Fruit fly (Drosophila melanogaster) whole organism: ENCODE results near the gene moody.

Experiments
- CG8478 ChIP-seq: fragments of >200 bp; optimal IDR thresholded peaks from 2 replicates; lab custom pipeline; 2018; ENCODE audit warnings: inconsistent platforms
- Dll ChIP-seq: fragments of >200 bp; optimal IDR thresholded peaks from 2 replicates; lab custom pipeline; 2017
- EcR ChIP-seq, 2 experiments: fragments of >200 bp; optimal IDR thresholded peaks; 2 replicates each; lab custom pipeline; 2017; ENCODE audit warnings: missing biosample characterization in 2 of 2, missing genetic modification characterization in 2 of 2, missing genetic modification reagents in 2 of 2
- pan ChIP-seq: fragments of >200 bp; optimal IDR thresholded peaks from 2 replicates; lab custom pipeline; 2017
- psq ChIP-seq: fragments of >200 bp; optimal IDR thresholded peaks from 2 replicates; lab custom pipeline; 2017
- usp ChIP-seq: fragments of >200 bp; optimal IDR thresholded peaks from 2 replicates; lab custom pipeline; 2017; ENCODE audit warnings: missing biosample characterization, missing genetic modification characterization, mixed read lengths

The moody gene

dm6 chrX:2076412-2077357 lies 26.8 kb upstream of the moody start, which contains the start of gene CG4025:
CG4025 (plus strand) TSS chrX:2076966.
- TF ChIP-seq CG8478 (lab: Kevin White, UChicago) (no peak), Dll (lab: Kevin White, UChicago) (no peak), usp (GFP tag; lab: Kevin White, UChicago) (no peak), psq (lab: Kevin White, UChicago) (no peak), EcR (GFP tag; optimal IDR thresholded peaks at IDR 0.05; lab: Kevin White, UChicago) (no peak), pan (lab: Kevin White, UChicago) (no peak)

- TF ChIP-seq Dll (lab: Kevin White, UChicago) (no peak), EcR (GFP tag; optimal IDR thresholded peaks at IDR 0.05; lab: Kevin White, UChicago) (no peak), CG8478 (lab: Kevin White, UChicago) (no peak), usp (GFP tag; lab: Kevin White, UChicago) (no peak), pan (lab: Kevin White, UChicago) (no peak), psq (lab: Kevin White, UChicago) (no peak)
These were observed 26.0 kb upstream of the moody start, which contains the start of gene CG4045 for dm6 chrX:2075846-2076377. CG4045 (minus strand) TSS chrX:2075900.

- TF ChIP-seq Dll (lab: Kevin White, UChicago) (no peak), usp (GFP tag; lab: Kevin White, UChicago) (no peak), psq (lab: Kevin White, UChicago) (no peak), pan (lab: Kevin White, UChicago) (no peak), EcR (GFP tag; optimal IDR thresholded peaks at IDR 0.05; lab: Kevin White, UChicago) (no peak), CG8478 (lab: Kevin White, UChicago) (no peak)
These were observed 23.4 kb upstream of the moody start, which contains the start of gene CG4199 for dm6 chrX:2073325-2073724. CG4199 (minus strand) TSS chrX:2073483.

- TF ChIP-seq Dll (lab: Kevin White, UChicago) (peak; percentile 66), usp (GFP tag; lab: Kevin White, UChicago) (no peak), pan (lab: Kevin White, UChicago) (no peak)
These were observed 22.2 kb upstream of the moody start, which contains the start of gene Rtca for dm6 chrX:2071878-2072817. Rtca (plus strand) TSS chrX:2072413.

dm6 chrX:2070708-2071063 lies 20.8 kb upstream of the moody start:
- no peak for TF ChIP-seq Dll (lab: Kevin White, UChicago)
- no peak for TF ChIP-seq usp (GFP tag; lab: Kevin White, UChicago)
- TF ChIP-seq EcR (GFP tag; optimal IDR thresholded peaks at IDR 0.05; lab: Kevin White, UChicago) = no peak
- no peak for TF ChIP-seq pan (lab: Kevin White, UChicago)
- TF ChIP-seq CG8478 (lab: Kevin White, UChicago) = no peak
- TF ChIP-seq psq (lab: Kevin White, UChicago) = no peak

dm6 chrX:2069787-2070707 lies 20.1 kb upstream of the moody start:
- TF ChIP-seq EcR (GFP tag; optimal IDR thresholded peaks at IDR 0.05; lab: Kevin White, UChicago) = no peak
- no peak for TF ChIP-seq CG8478 (lab: Kevin White, UChicago)
- TF ChIP-seq Dll (lab: Kevin White, UChicago) = no peak
- TF ChIP-seq pan (lab: Kevin White, UChicago) = no peak
- no peak for TF ChIP-seq usp (GFP tag; lab: Kevin White, UChicago)
- no peak for TF ChIP-seq psq (lab: Kevin White, UChicago)

- TF ChIP-seq psq (lab: Kevin White, UChicago) (no peak), Dll (lab: Kevin White, UChicago) (no peak), usp (GFP tag; lab: Kevin White, UChicago) (no peak), CG8478 (lab: Kevin White, UChicago) (no peak), pan (lab: Kevin White, UChicago) (no peak), EcR (GFP tag; optimal IDR thresholded peaks at IDR 0.05; lab: Kevin White, UChicago) (no peak)
These were observed 18.4 kb upstream of the moody start, which contains the start of gene CG4194 for dm6 chrX:2068292-2068691. CG4194 (plus strand) TSS chrX:2068592.

dm6 chrX:2066259-2066658 lies 16.3 kb upstream of the moody start, which contains the start of gene CG14054:
CG14054 (minus strand) TSS chrX:2066359.
- TF ChIP-seq Dll (lab: Kevin White, UChicago) (no peak), pan (lab: Kevin White, UChicago) (no peak), usp (GFP tag; lab: Kevin White, UChicago) (no peak), psq (lab: Kevin White, UChicago) (no peak), EcR (GFP tag; optimal IDR thresholded peaks at IDR 0.05; lab: Kevin White, UChicago) (no peak), CG8478 (lab: Kevin White, UChicago) (no peak)

- TF ChIP-seq Dll (lab: Kevin White, UChicago) = no peak
- no peak for TF ChIP-seq CG8478 (lab: Kevin White, UChicago)
- TF ChIP-seq pan (lab: Kevin White, UChicago) = no peak
- TF ChIP-seq psq (lab: Kevin White, UChicago) = no peak
- TF ChIP-seq usp (GFP tag; lab: Kevin White, UChicago) = no peak
- no peak for TF ChIP-seq EcR (GFP tag; optimal IDR thresholded peaks at IDR 0.05; lab: Kevin White, UChicago)
These were observed 15.2 kb upstream of the moody start, which contains the start of gene CG4281 for dm6 chrX:2065073-2065472. CG4281 (minus strand) TSS chrX:2065142.
